Fruit fly (Drosophila melanogaster): ENCODE measurements around the gene CG17186.

DNA sequence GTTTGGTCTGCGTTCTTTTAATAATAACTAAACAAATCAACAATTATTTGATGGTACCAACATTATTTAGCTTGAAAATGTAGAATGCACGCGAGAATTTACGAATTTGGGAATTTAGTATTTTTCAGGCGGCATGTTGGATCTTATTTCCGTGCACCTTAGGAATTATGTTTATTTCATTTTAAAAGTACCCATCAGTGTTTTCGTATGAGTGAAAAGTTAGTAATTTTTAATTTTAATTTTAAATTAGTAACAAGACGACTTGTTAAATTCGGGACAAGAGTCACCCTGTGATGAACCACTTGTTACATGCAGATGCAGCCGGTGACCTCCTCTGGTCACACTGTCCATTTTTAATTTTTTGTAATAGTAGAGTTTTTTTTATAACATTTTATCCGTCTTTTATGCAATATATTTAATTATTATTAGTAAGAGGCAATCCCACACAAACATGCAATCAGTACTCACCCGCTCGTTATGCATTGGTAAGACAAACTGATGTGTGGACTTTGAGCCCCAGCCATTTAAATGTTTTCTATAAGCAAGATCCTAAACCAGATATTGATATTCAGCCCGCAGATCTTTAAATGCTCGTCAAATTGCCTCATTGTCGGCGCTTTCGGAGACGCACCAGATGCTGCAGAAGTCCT lies at the start of gene CG17186, which contains the start of gene Arc42:
- TF ChIP-seq CG6808 (GFP tag; optimal IDR thresholded peaks at IDR 0.05) (peak; percentile 79), CG11902 (GFP tag; optimal IDR thresholded peaks at IDR 0.05) (no peak), salr (GFP tag; optimal IDR thresholded peaks at IDR 0.05) (no peak), Met (GFP tag; optimal IDR thresholded peaks at IDR 0.05) (peak; percentile 46), fd85E (GFP tag; optimal IDR thresholded peaks at IDR 0.05) (no peak)
